Worm (Caenorhabditis elegans): Measurements from ENCODE around the gene C18H9.5.
A peak's percentile ranks its signal among the peaks of the same experiment; 100 is the strongest.

C18H9.5 gene

ce11 chrII:6695388-6695787 is at the start of gene C18H9.5:
C18H9.5 (minus strand) TSS chrII:6695566.
- no peak for TF ChIP-seq tra-4 (tag; optimal IDR thresholded peaks at IDR 0.05)
- TF ChIP-seq F13C5.2 (tag; optimal IDR thresholded peaks at IDR 0.05), result no peak
- no peak for TF ChIP-seq sea-1 (GFP tag; conservative IDR thresholded peaks at IDR 0.05)
- TF ChIP-seq flt-1 (GFP tag; IDR thresholded peaks at IDR 0.05), result no peak
- no peak for TF ChIP-seq pes-1 (GFP tag; IDR thresholded peaks at IDR 0.05)
- TF ChIP-seq ama-1 (optimal IDR thresholded peaks at IDR 0.05), result no peak
- TF ChIP-seq aly-1 (tag; optimal IDR thresholded peaks at IDR 0.05), result no peak
- TF ChIP-seq scrt-1 (GFP tag; IDR thresholded peaks at IDR 0.05), result no peak
- TF ChIP-seq hmg-4 (GFP tag; optimal IDR thresholded peaks at IDR 0.05), result no peak
- no peak for TF ChIP-seq ets-7 (tag; optimal IDR thresholded peaks at IDR 0.05)
- TF ChIP-seq tbx-37 (GFP tag; conservative IDR thresholded peaks at IDR 0.05), result no peak

ce11 chrII:6744648-6745047 is 49.3 kb upstream of the C18H9.5 start, which contains the start of gene ins-15:
ins-15 (minus strand) TSS chrII:6744748.
- no peak for TF ChIP-seq scrt-1 (GFP tag; IDR thresholded peaks at IDR 0.05)
- TF ChIP-seq ets-7 (tag; optimal IDR thresholded peaks at IDR 0.05), result no peak
- no peak for TF ChIP-seq aly-1 (tag; optimal IDR thresholded peaks at IDR 0.05)
- no peak for TF ChIP-seq ceh-36 (tag; optimal IDR thresholded peaks at IDR 0.05)
- TF ChIP-seq sea-1 (GFP tag; conservative IDR thresholded peaks at IDR 0.05), result no peak

- TF ChIP-seq flt-1 (GFP tag; IDR thresholded peaks at IDR 0.05) (no peak), hmg-4 (GFP tag; optimal IDR thresholded peaks at IDR 0.05) (no peak), F13C5.2 (tag; optimal IDR thresholded peaks at IDR 0.05) (no peak), scrt-1 (GFP tag; IDR thresholded peaks at IDR 0.05) (no peak), ets-7 (tag; optimal IDR thresholded peaks at IDR 0.05) (no peak), tbx-11 (GFP tag; IDR thresholded peaks at IDR 0.05) (no peak)
Observed at ce11 chrII:6742614-6743013, 47.2 kb upstream of the C18H9.5 start, which contains the start of gene F41G3.6. F41G3.6 (plus strand) TSS chrII:6742914.

- TF ChIP-seq ceh-13 (GFP tag; optimal IDR thresholded peaks at IDR 0.05) (peak; percentile 14), hnd-1 (tag; optimal IDR thresholded peaks at IDR 0.05) (peak; percentile 18), scrt-1 (GFP tag; IDR thresholded peaks at IDR 0.05) (no peak; the same call in 1 of the 2 replicates), flt-1 (GFP tag; IDR thresholded peaks at IDR 0.05) (no peak), pes-1 (GFP tag; IDR thresholded peaks at IDR 0.05) (no peak; the same call in 1 of the 2 replicates), hmg-4 (GFP tag; optimal IDR thresholded peaks at IDR 0.05) (no peak), aly-1 (tag; optimal IDR thresholded peaks at IDR 0.05) (no peak), tra-4 (tag; optimal IDR thresholded peaks at IDR 0.05) (no peak), hmbx-1 (tag; optimal IDR thresholded peaks at IDR 0.05) (no peak), ets-7 (tag; optimal IDR thresholded peaks at IDR 0.05) (peak; percentile 62), tbx-37 (GFP tag; conservative IDR thresholded peaks at IDR 0.05) (peak; percentile 45), sea-1 (GFP tag; conservative IDR thresholded peaks at IDR 0.05) (no peak), B0310.2 (tag; optimal IDR thresholded peaks at IDR 0.05) (no peak), F13C5.2 (tag; optimal IDR thresholded peaks at IDR 0.05) (peak; percentile 24), tbx-11 (GFP tag; IDR thresholded peaks at IDR 0.05) (no peak), ceh-36 (tag; optimal IDR thresholded peaks at IDR 0.05) (no peak), ama-1 (optimal IDR thresholded peaks at IDR 0.05) (no peak)
Observed at ce11 chrII:6741428-6741827, 46.1 kb upstream of the C18H9.5 start, which contains the start of gene exos-8. exos-8 (plus strand) TSS chrII:6741691.

ce11 chrII:6736604-6737003 is 41.2 kb upstream of the C18H9.5 start, which contains the start of gene T14B4.1:
T14B4.1 (plus strand) TSS chrII:6736904.
- TF ChIP-seq tra-4 (tag; optimal IDR thresholded peaks at IDR 0.05) (no peak), tbx-11 (GFP tag; IDR thresholded peaks at IDR 0.05) (no peak), ets-7 (tag; optimal IDR thresholded peaks at IDR 0.05) (no peak), hmg-4 (GFP tag; optimal IDR thresholded peaks at IDR 0.05) (no peak), hmbx-1 (tag; optimal IDR thresholded peaks at IDR 0.05) (no peak), tbx-37 (GFP tag; conservative IDR thresholded peaks at IDR 0.05) (no peak), hnd-1 (tag; optimal IDR thresholded peaks at IDR 0.05) (no peak), sea-1 (GFP tag; conservative IDR thresholded peaks at IDR 0.05) (no peak), ceh-36 (tag; optimal IDR thresholded peaks at IDR 0.05) (no peak), aly-1 (tag; optimal IDR thresholded peaks at IDR 0.05) (no peak), flt-1 (GFP tag; IDR thresholded peaks at IDR 0.05) (no peak), pes-1 (GFP tag; IDR thresholded peaks at IDR 0.05) (no peak), F13C5.2 (tag; optimal IDR thresholded peaks at IDR 0.05) (no peak), ama-1 (optimal IDR thresholded peaks at IDR 0.05) (no peak), ceh-13 (GFP tag; optimal IDR thresholded peaks at IDR 0.05) (no peak), scrt-1 (GFP tag; IDR thresholded peaks at IDR 0.05) (no peak), B0310.2 (tag; optimal IDR thresholded peaks at IDR 0.05) (no peak)

ce11 chrII:6736066-6736465 is 40.7 kb upstream of the C18H9.5 start, which contains the start of gene mrps-18.C:
mrps-18.C (plus strand) TSS chrII:6736203.
- TF ChIP-seq pes-1 (GFP tag; IDR thresholded peaks at IDR 0.05), result no peak
- no peak for TF ChIP-seq ceh-36 (tag; optimal IDR thresholded peaks at IDR 0.05)
- no peak for TF ChIP-seq tbx-37 (GFP tag; conservative IDR thresholded peaks at IDR 0.05)
- no peak for TF ChIP-seq aly-1 (tag; optimal IDR thresholded peaks at IDR 0.05)
- TF ChIP-seq flt-1 (GFP tag; IDR thresholded peaks at IDR 0.05), result no peak
- no peak for TF ChIP-seq ama-1 (optimal IDR thresholded peaks at IDR 0.05)
- TF ChIP-seq hmbx-1 (tag; optimal IDR thresholded peaks at IDR 0.05), result no peak
- no peak for TF ChIP-seq B0310.2 (tag; optimal IDR thresholded peaks at IDR 0.05)
- no peak for TF ChIP-seq hnd-1 (tag; optimal IDR thresholded peaks at IDR 0.05)
- TF ChIP-seq hmg-4 (GFP tag; optimal IDR thresholded peaks at IDR 0.05), result no peak
- no peak for TF ChIP-seq F13C5.2 (tag; optimal IDR thresholded peaks at IDR 0.05)
- no peak for TF ChIP-seq ets-7 (tag; optimal IDR thresholded peaks at IDR 0.05)
- TF ChIP-seq scrt-1 (GFP tag; IDR thresholded peaks at IDR 0.05), result no peak
- TF ChIP-seq tra-4 (tag; optimal IDR thresholded peaks at IDR 0.05), result no peak

ce11 chrII:6734674-6735073 is 39.3 kb upstream of the C18H9.5 start, which contains the start of gene T14B4.3:
T14B4.3 (plus strand) TSS chrII:6734937.
- TF ChIP-seq hmbx-1 (tag; optimal IDR thresholded peaks at IDR 0.05) (no peak), aly-1 (tag; optimal IDR thresholded peaks at IDR 0.05) (no peak), B0310.2 (tag; optimal IDR thresholded peaks at IDR 0.05) (no peak), tbx-37 (GFP tag; conservative IDR thresholded peaks at IDR 0.05) (peak; percentile 55; the same call in 1 of the 2 replicates), ceh-13 (GFP tag; optimal IDR thresholded peaks at IDR 0.05) (no peak), ama-1 (optimal IDR thresholded peaks at IDR 0.05) (no peak), F13C5.2 (tag; optimal IDR thresholded peaks at IDR 0.05) (peak; percentile 62), tbx-11 (GFP tag; IDR thresholded peaks at IDR 0.05) (no peak), flt-1 (GFP tag; IDR thresholded peaks at IDR 0.05) (no peak), pes-1 (GFP tag; IDR thresholded peaks at IDR 0.05) (no peak), ceh-36 (tag; optimal IDR thresholded peaks at IDR 0.05) (no peak), scrt-1 (GFP tag; IDR thresholded peaks at IDR 0.05) (no peak)
